Worm (Caenorhabditis elegans) whole organism, young adult: ENCODE results near the gene inso-1.

Source experiments
- B0035.1 ChIP-seq: sonication (generic microtip); optimal IDR thresholded peaks from 2 replicates; lab custom pipeline; 2016; ENCODE audit warnings: missing genetic modification characterization, mild to moderate bottlenecking, missing compliant biosample characterization, missing genotype, missing genetic modification reagents
- F10E7.11 ChIP-seq: sonication (generic microtip); optimal IDR thresholded peaks from 2 replicates; lab custom pipeline; 2017; ENCODE audit warnings: mild to moderate bottlenecking, missing genetic modification characterization, moderate library complexity, missing compliant biosample characterization
- F23B12.7 ChIP-seq: sonication (generic microtip); optimal IDR thresholded peaks from 2 replicates; lab custom pipeline; 2017; ENCODE audit warnings: missing genetic modification characterization, mild to moderate bottlenecking, missing compliant biosample characterization, antibody characterized with exemption, moderate library complexity; ENCODE audit not compliant: insufficient read depth
- F37B4.10 ChIP-seq: fragments of 200-800 bp; sonication (Bioruptor generic); IDR thresholded peaks from 2 replicates; pipeline ENCODE4 v1.3.6; 2022; ENCODE audit warnings: missing genetic modification characterization, missing compliant biosample characterization
- F39B2.1 ChIP-seq: fragments of 200-800 bp; sonication (Bioruptor generic); IDR thresholded peaks from 2 replicates; pipeline ENCODE4 v1.3.6; 2022; ENCODE audit warnings: missing genetic modification reagents, missing genetic modification characterization, missing compliant biosample characterization
- F49E8.2 ChIP-seq: sonication (generic microtip); optimal IDR thresholded peaks from 3 replicates; lab custom pipeline; 2017; ENCODE audit warnings: missing genetic modification characterization, mild to moderate bottlenecking, missing compliant biosample characterization, antibody characterized with exemption, moderate library complexity; ENCODE audit not compliant: insufficient read depth
- F52B5.7 ChIP-seq: sonication (generic microtip); optimal IDR thresholded peaks from 2 replicates; lab custom pipeline; 2016; ENCODE audit warnings: mild to moderate bottlenecking, missing genetic modification characterization, missing compliant biosample characterization
- K12H6.12 ChIP-seq: fragments of 200-800 bp; sonication (Bioruptor generic); optimal IDR thresholded peaks from 2 replicates; lab custom pipeline; 2018; ENCODE audit warnings: mild to moderate bottlenecking, missing genetic modification characterization, missing compliant biosample characterization
- Y95B8A.8 ChIP-seq: fragments of 200-800 bp; sonication (Bioruptor generic); IDR thresholded peaks from 2 replicates; pipeline ENCODE4 v1.3.6; 2022; ENCODE audit warnings: missing genetic modification reagents, missing genetic modification characterization, missing compliant biosample characterization
- ZK185.1 ChIP-seq: sonication (generic microtip); optimal IDR thresholded peaks from 2 replicates; lab custom pipeline; 2016; ENCODE audit warnings: mild to moderate bottlenecking, missing genetic modification characterization, missing compliant biosample characterization; ENCODE audit not compliant: poor library complexity, severe bottlenecking
- akir-1 ChIP-seq: fragments of 200-800 bp; sonication (Bioruptor generic); optimal IDR thresholded peaks from 2 replicates; lab custom pipeline; 2018; ENCODE audit warnings: mild to moderate bottlenecking, missing genetic modification characterization, moderate library complexity, missing compliant biosample characterization
- aptf-2 ChIP-seq: fragments of 200-800 bp; sonication (Bioruptor generic); conservative IDR thresholded peaks from 2 replicates; pipeline ENCODE4 v1.3.6; 2022; ENCODE audit warnings: missing genetic modification reagents, missing genetic modification characterization, missing compliant biosample characterization
- aptf-3 ChIP-seq: fragments of 200-800 bp; sonication (Bioruptor generic); IDR thresholded peaks from 2 replicates; pipeline ENCODE4 v1.3.6; 2022; ENCODE audit warnings: missing genetic modification characterization, missing compliant biosample characterization
- attf-5 ChIP-seq: fragments of 200-800 bp; sonication (Bioruptor generic); optimal IDR thresholded peaks from 2 replicates; lab custom pipeline; 2018; ENCODE audit warnings: mild to moderate bottlenecking, missing genetic modification characterization, missing compliant biosample characterization
- attf-6 ChIP-seq: fragments of 200-800 bp; sonication (Bioruptor generic); IDR thresholded peaks from 2 replicates; pipeline ENCODE4 v1.3.6; 2022; ENCODE audit warnings: missing genetic modification reagents, missing genetic modification characterization, missing compliant biosample characterization
- bed-1 ChIP-seq: fragments of 200-800 bp; sonication (Bioruptor generic); IDR thresholded peaks from 2 replicates; pipeline ENCODE4 v1.3.6; 2022; ENCODE audit warnings: missing genetic modification reagents, missing genetic modification characterization, missing compliant biosample characterization
- cebp-1 ChIP-seq, 2 experiments: fragments of 200-800 bp in 1 of 2; sonication (Bioruptor generic) in 1 of 2; sonication (generic microtip) in 1 of 2; IDR thresholded peaks in 1 of 2; optimal IDR thresholded peaks in 1 of 2; 2 replicates each; pipeline versions ENCODE4 v1.3.6 to Lab custom; 2017 to 2022; ENCODE audit warnings: missing compliant biosample characterization in 2 of 2, missing genetic modification characterization in 2 of 2, mild to moderate bottlenecking in 1 of 2, missing genetic modification reagents in 1 of 2, moderate library complexity in 1 of 2
- ceh-100 ChIP-seq: fragments of 200-800 bp; sonication (Bioruptor generic); IDR thresholded peaks from 2 replicates; pipeline ENCODE4 v1.3.6; 2022; ENCODE audit warnings: missing genetic modification reagents, missing genetic modification characterization, missing compliant biosample characterization
- dpl-1 ChIP-seq: fragments of 150-350 bp; optimal IDR thresholded peaks from 2 replicates; lab custom pipeline; 2014; ENCODE audit warnings: missing biosample characterization, missing genetic modification reagents, missing genetic modification characterization
- efl-1 ChIP-seq: fragments of 150-350 bp; optimal IDR thresholded peaks from 2 replicates; lab custom pipeline; 2014; ENCODE audit warnings: missing biosample characterization, missing genetic modification reagents, missing genetic modification characterization
- egl-18 ChIP-seq: fragments of 200-800 bp; sonication (Bioruptor generic); IDR thresholded peaks from 2 replicates; pipeline ENCODE4 v1.3.6; 2022; ENCODE audit warnings: missing genetic modification reagents, missing genetic modification characterization, missing compliant biosample characterization
- egl-44 ChIP-seq: fragments of 200-800 bp; sonication (Bioruptor generic); IDR thresholded peaks from 2 replicates; pipeline ENCODE4 v1.3.6; 2022; ENCODE audit warnings: missing genetic modification reagents, missing genetic modification characterization, missing compliant biosample characterization
- gei-17 ChIP-seq: fragments of 200-800 bp; sonication (Bioruptor generic); optimal IDR thresholded peaks from 2 replicates; lab custom pipeline; 2018; ENCODE audit warnings: mild to moderate bottlenecking, missing genetic modification characterization, missing compliant biosample characterization
- him-1 ChIP-seq: sonication (generic microtip); optimal IDR thresholded peaks from 2 replicates; lab custom pipeline; 2016; ENCODE audit warnings: missing genotype, missing genetic modification reagents, missing genetic modification characterization, missing compliant biosample characterization
- hlh-12 ChIP-seq: sonication (generic microtip); optimal IDR thresholded peaks from 2 replicates; lab custom pipeline; 2016; ENCODE audit warnings: missing genetic modification characterization, missing compliant biosample characterization
- hmg-1.2 ChIP-seq: fragments of 200-800 bp; sonication (Bioruptor generic); IDR thresholded peaks from 2 replicates; pipeline ENCODE4 v1.3.6; 2022; ENCODE audit warnings: missing genetic modification reagents, missing genetic modification characterization, missing compliant biosample characterization
- lag-1 ChIP-seq: fragments of 200-800 bp; sonication (Bioruptor generic); IDR thresholded peaks from 2 replicates; pipeline ENCODE4 v1.3.6; 2022; ENCODE audit warnings: missing genetic modification reagents, missing genetic modification characterization, missing compliant biosample characterization
- lin-54 ChIP-seq: fragments of 200-800 bp; sonication (Bioruptor generic); optimal IDR thresholded peaks from 2 replicates; lab custom pipeline; 2018; ENCODE audit warnings: mild to moderate bottlenecking, missing genetic modification characterization, missing compliant biosample characterization
- lir-1 ChIP-seq: fragments of 200-800 bp; sonication (Bioruptor generic); conservative IDR thresholded peaks from 2 replicates; pipeline ENCODE4 v1.3.6; 2022; ENCODE audit warnings: missing genetic modification reagents, missing genetic modification characterization, missing compliant biosample characterization
- madf-6 ChIP-seq: fragments of 200-800 bp; sonication (Bioruptor generic); IDR thresholded peaks from 2 replicates; pipeline ENCODE4 v1.3.6; 2022; ENCODE audit warnings: missing genetic modification reagents, missing genetic modification characterization, missing compliant biosample characterization
- madf-8 ChIP-seq: fragments of 200-800 bp; sonication (Bioruptor generic); conservative IDR thresholded peaks from 2 replicates; pipeline ENCODE4 v1.3.6; 2022; ENCODE audit warnings: missing genetic modification reagents, missing genetic modification characterization, missing compliant biosample characterization
- mcd-1 ChIP-seq: fragments of 200-800 bp; sonication (Bioruptor generic); IDR thresholded peaks from 2 replicates; pipeline ENCODE4 v1.3.6; 2022; ENCODE audit warnings: missing genetic modification reagents, missing genetic modification characterization, missing compliant biosample characterization
- mes-4 ChIP-seq: sonication (generic microtip); optimal IDR thresholded peaks from 2 replicates; lab custom pipeline; 2016; ENCODE audit warnings: missing genotype, missing genetic modification characterization, missing compliant biosample characterization
- nfya-1 ChIP-seq: sonication (generic microtip); optimal IDR thresholded peaks from 2 replicates; lab custom pipeline; 2017; ENCODE audit warnings: antibody characterized with exemption, missing compliant biosample characterization, missing genetic modification characterization, borderline replicate concordance; ENCODE audit not compliant: insufficient read depth
- nfyb-1 ChIP-seq: fragments of 200-800 bp; sonication (Bioruptor generic); IDR thresholded peaks from 2 replicates; pipeline ENCODE4 v1.3.6; 2022; ENCODE audit warnings: missing genetic modification reagents, missing genetic modification characterization, missing compliant biosample characterization
- nhr-179 ChIP-seq: sonication (generic microtip); optimal IDR thresholded peaks from 2 replicates; lab custom pipeline; 2016; ENCODE audit warnings: mild to moderate bottlenecking, missing genetic modification characterization, missing compliant biosample characterization
- nhr-80 ChIP-seq: sonication (generic microtip); optimal IDR thresholded peaks from 2 replicates; lab custom pipeline; 2016; ENCODE audit warnings: missing genetic modification characterization, missing compliant biosample characterization
- pha-4 ChIP-seq: fragments of 150-350 bp; sonication (generic microtip); optimal IDR thresholded peaks from 2 replicates; lab custom pipeline; 2014; ENCODE audit warnings: missing biosample characterization, missing genetic modification reagents, missing genetic modification characterization
- rcor-1 ChIP-seq: fragments of 200-800 bp; sonication (Bioruptor generic); IDR thresholded peaks from 2 replicates; pipeline ENCODE4 v1.3.6; 2022; ENCODE audit warnings: missing genetic modification reagents, missing genetic modification characterization, missing compliant biosample characterization
- repo-1 ChIP-seq: sonication (generic microtip); optimal IDR thresholded peaks from 2 replicates; lab custom pipeline; 2017; ENCODE audit warnings: mild to moderate bottlenecking, missing genetic modification characterization, missing compliant biosample characterization
- rpc-1 ChIP-seq, 2 experiments: fragments of 150-350 bp in 1 of 2; sonication (generic microtip) in 1 of 2; optimal IDR thresholded peaks; 2 replicates each; lab custom pipeline; 2014 to 2018; ENCODE audit warnings: missing biosample characterization in 1 of 2, missing genetic modification characterization in 1 of 2, missing genetic modification reagents in 1 of 2, missing genotype in 1 of 2
- sdz-38 ChIP-seq: sonication (generic microtip); optimal IDR thresholded peaks from 2 replicates; lab custom pipeline; 2016; ENCODE audit warnings: missing genotype, missing genetic modification characterization, missing compliant biosample characterization
- sea-2 ChIP-seq: fragments of 200-800 bp; sonication (Bioruptor generic); IDR thresholded peaks from 2 replicates; pipeline ENCODE4 v1.3.6; 2022; ENCODE audit warnings: missing genetic modification characterization, missing compliant biosample characterization
- somi-1 ChIP-seq: fragments of 200-800 bp; sonication (Bioruptor generic); optimal IDR thresholded peaks from 2 replicates; lab custom pipeline; 2018; ENCODE audit warnings: mild to moderate bottlenecking, missing genetic modification characterization, missing compliant biosample characterization
- tbp1 ChIP-seq: fragments of 200-800 bp; sonication (Bioruptor generic); optimal IDR thresholded peaks from 2 replicates; lab custom pipeline; 2018; ENCODE audit warnings: mild to moderate bottlenecking, missing genetic modification characterization, missing compliant biosample characterization
- xnd-1 ChIP-seq: sonication (generic microtip); optimal IDR thresholded peaks from 2 replicates; lab custom pipeline; 2016; ENCODE audit warnings: missing genotype, missing genetic modification reagents, missing genetic modification characterization, missing compliant biosample characterization
- zim-3 ChIP-seq: sonication (generic microtip); optimal IDR thresholded peaks from 2 replicates; lab custom pipeline; 2017; ENCODE audit warnings: mild to moderate bottlenecking, missing genetic modification characterization, moderate library complexity, missing compliant biosample characterization
- ztf-26 ChIP-seq: sonication (generic microtip); optimal IDR thresholded peaks from 2 replicates; lab custom pipeline; 2017; ENCODE audit warnings: missing genetic modification characterization, missing compliant biosample characterization

Gene inso-1

DNA sequence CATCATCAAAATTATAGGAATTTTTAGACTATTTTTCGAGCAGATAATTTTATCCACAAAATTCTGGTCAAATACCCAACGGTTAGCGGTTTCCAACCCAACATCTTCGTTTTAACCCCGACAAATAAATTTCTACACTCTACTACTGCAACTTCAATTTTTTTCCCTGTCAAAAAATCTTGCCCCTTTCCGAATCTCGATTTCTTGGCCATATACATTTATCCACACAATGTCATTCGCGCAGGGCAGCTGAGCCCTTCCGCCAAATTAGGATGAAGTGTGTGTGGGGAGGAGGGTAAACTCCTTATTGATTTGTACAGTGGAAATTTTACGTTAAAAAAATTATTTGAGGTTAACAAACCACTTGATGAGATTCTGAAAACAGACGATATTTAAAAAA, 44.9 kb downstream of the inso-1 start:
- TF ChIP-seq dpl-1 (GFP tag; lab: Kevin White, UChicago) (no peak), rpc-1 (optimal IDR thresholded peaks at IDR 0.05; lab: Kevin White, UChicago) (no peak), rpc-1 (tag; optimal IDR thresholded peaks at IDR 0.05; lab: Kevin White, UChicago) (no peak), F39B2.1 (GFP tag; lab: Robert Waterston, UW) (no peak), K12H6.12 (tag; lab: Kevin White, UChicago) (peak; percentile 82), F52B5.7 (no peak), B0035.1 (tag; lab: Kevin White, UChicago) (peak; percentile 90), madf-6 (GFP tag; lab: Robert Waterston, UW) (no peak; the same call in 1 of the 2 replicates), rcor-1 (GFP tag; lab: Robert Waterston, UW) (peak; percentile 94), sdz-38 (tag; lab: Kevin White, UChicago) (peak; percentile 36), Y95B8A.8 (GFP tag; lab: Robert Waterston, UW) (no peak), lir-1 (GFP tag; lab: Robert Waterston, UW) (peak; percentile 87), nhr-179 (peak; percentile 82), xnd-1 (tag; lab: Kevin White, UChicago) (no peak), aptf-2 (GFP tag; lab: Robert Waterston, UW) (no peak), F23B12.7 (tag; lab: Kevin White, UChicago) (peak; percentile 94), him-1 (no peak), zim-3 (tag; lab: Kevin White, UChicago) (no peak), nfya-1 (tag; lab: Kevin White, UChicago) (no peak), ZK185.1 (tag; lab: Kevin White, UChicago) (peak; percentile 98), attf-5 (no peak), hlh-12 (tag; lab: Kevin White, UChicago) (no peak), mes-4 (tag; lab: Kevin White, UChicago) (no peak), lin-54 (GFP tag; lab: Kevin White, UChicago) (peak; percentile 85), gei-17 (GFP tag; lab: Kevin White, UChicago) (peak; percentile 97), pha-4 (tag; lab: Kevin White, UChicago) (peak; percentile 95), efl-1 (no peak), madf-8 (GFP tag; lab: Robert Waterston, UW) (no peak), aptf-3 (GFP tag; lab: Robert Waterston, UW) (no peak), attf-6 (GFP tag; lab: Robert Waterston, UW) (no peak), bed-1 (GFP tag; lab: Robert Waterston, UW) (0 out of 2 replicates have a peak, but pooled peaks have one; percentile 81), cebp-1 (GFP tag; IDR thresholded peaks at IDR 0.05; lab: Robert Waterston, UW) (peak; percentile 64), cebp-1 (tag; optimal IDR thresholded peaks at IDR 0.05; lab: Kevin White, UChicago) (peak; percentile 95), F10E7.11 (tag; lab: Kevin White, UChicago) (peak; percentile 87), F49E8.2 (no peak), egl-44 (GFP tag; lab: Robert Waterston, UW) (peak; percentile 84), F37B4.10 (0 out of 2 replicates have a peak, but pooled peaks have one; percentile 8), somi-1 (GFP tag; lab: Kevin White, UChicago) (peak; percentile 88), mcd-1 (GFP tag; lab: Robert Waterston, UW) (peak; percentile 83), ztf-26 (peak; percentile 98), egl-18 (peak; percentile 87), nfyb-1 (peak; percentile 96), akir-1 (GFP tag; lab: Kevin White, UChicago) (peak; percentile 86), repo-1 (peak; percentile 96), sea-2 (GFP tag; lab: Robert Waterston, UW) (no peak), lag-1 (0 out of 2 replicates have a peak, but pooled peaks have one; percentile 29), tbp1 (peak; percentile 77), nhr-80 (tag; lab: Kevin White, UChicago) (peak; percentile 76), hmg-1.2 (GFP tag; lab: Robert Waterston, UW) (peak; percentile 81), ceh-100 (GFP tag; lab: Robert Waterston, UW) (peak; percentile 28; the same call in 1 of the 2 replicates)
